Fruit fly (Drosophila melanogaster): ENCODE measurements around the gene Syn.

Gene Syn

DNA sequence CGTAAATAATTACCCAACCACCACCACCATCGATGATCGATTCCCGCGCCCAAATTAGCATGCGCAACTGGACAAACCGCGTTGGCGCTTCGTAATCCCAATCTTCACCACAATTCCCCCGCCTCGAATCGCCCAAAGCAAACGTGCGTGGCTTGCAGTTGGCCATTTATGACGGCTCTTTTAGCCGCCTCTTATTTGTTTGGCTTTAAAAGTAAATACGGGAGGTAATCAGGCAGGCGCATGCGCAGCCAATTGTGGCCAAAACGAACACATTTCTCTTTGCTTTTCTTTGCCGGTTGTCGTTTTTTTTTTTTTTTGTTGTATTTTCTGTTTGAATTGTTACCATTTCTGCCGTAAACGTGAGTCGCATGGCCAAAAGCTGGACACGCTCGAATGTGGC lies 39.9 kb upstream of the Syn start (continued):
- TF ChIP-seq odd (GFP tag; optimal IDR thresholded peaks at IDR 0.05) (no peak), CG5180 (GFP tag; optimal IDR thresholded peaks at IDR 0.05) (peak; percentile 20), CG12155 (GFP tag; optimal IDR thresholded peaks at IDR 0.05) (no peak), gce (GFP tag; IDR thresholded peaks at IDR 0.05) (peak; percentile 53; the same call in 1 of the 3 replicates), Vsx1 (GFP tag; optimal IDR thresholded peaks at IDR 0.05) (peak; percentile 44), CG14860 (GFP tag; IDR thresholded peaks at IDR 0.05; ENCODE audit: partially characterized antibody) (no peak), tup (GFP tag; optimal IDR thresholded peaks at IDR 0.05) (no peak), gsb (GFP tag; IDR thresholded peaks at IDR 0.05) (no peak), CG18764 (GFP tag; optimal IDR thresholded peaks at IDR 0.05) (no peak), CkIIα-i1 (GFP tag; IDR thresholded peaks at IDR 0.05) (no peak), D19A (tag; optimal IDR thresholded peaks at IDR 0.05) (no peak), Deaf1 (tag; optimal IDR thresholded peaks at IDR 0.05) (no peak), CG3838 (GFP tag; optimal IDR thresholded peaks at IDR 0.05) (no peak), CG12391 (tag; optimal IDR thresholded peaks at IDR 0.05) (no peak), vvl (GFP tag; IDR thresholded peaks at IDR 0.05) (peak; percentile 42; the same call in 1 of the 2 replicates), Myb (GFP tag; optimal IDR thresholded peaks at IDR 0.05) (no peak), sima (GFP tag; optimal IDR thresholded peaks at IDR 0.05) (no peak), zfh1 (GFP tag; IDR thresholded peaks at IDR 0.05) (no peak), Xrp1 (GFP tag; IDR thresholded peaks at IDR 0.05) (peak; percentile 49), Kr (GFP tag; optimal IDR thresholded peaks at IDR 0.05) (no peak), Atf3 (GFP tag; optimal IDR thresholded peaks at IDR 0.05) (no peak), cad (GFP tag; optimal IDR thresholded peaks at IDR 0.05) (no peak), CG30403 (GFP tag; optimal IDR thresholded peaks at IDR 0.05) (no peak), CG11398 (GFP tag; optimal IDR thresholded peaks at IDR 0.05) (no peak), CG14965 (GFP tag; optimal IDR thresholded peaks at IDR 0.05; ENCODE audit: borderline replicate concordance) (no peak), BtbVII (GFP tag; optimal IDR thresholded peaks at IDR 0.05) (no peak), CG2199 (GFP tag; IDR thresholded peaks at IDR 0.05) (no peak), CG5245 (GFP tag; optimal IDR thresholded peaks at IDR 0.05) (no peak), gfzf (GFP tag; optimal IDR thresholded peaks at IDR 0.05) (no peak), CG15269 (tag; optimal IDR thresholded peaks at IDR 0.05) (peak; percentile 30), Antp (GFP tag; optimal IDR thresholded peaks at IDR 0.05) (no peak), CrebB (tag; optimal IDR thresholded peaks at IDR 0.05) (no peak), Drgx (GFP tag; IDR thresholded peaks at IDR 0.05) (0 out of 2 replicates have a peak, but pooled peaks have one; percentile 7), CG14014 (GFP tag; IDR thresholded peaks at IDR 0.05) (no peak; the same call in 1 of the 2 replicates), bigmax (GFP tag; optimal IDR thresholded peaks at IDR 0.05) (no peak), CG12071 (GFP tag; optimal IDR thresholded peaks at IDR 0.05) (peak; percentile 6), rib (GFP tag; IDR thresholded peaks at IDR 0.05) (no peak), trem (tag; optimal IDR thresholded peaks at IDR 0.05) (no peak), CG15073 (GFP tag; optimal IDR thresholded peaks at IDR 0.05) (no peak), Mrtf (GFP tag; IDR thresholded peaks at IDR 0.05) (no peak), maf-S (GFP tag; optimal IDR thresholded peaks at IDR 0.05) (no peak), amos (GFP tag; IDR thresholded peaks at IDR 0.05; ENCODE audit: partially characterized antibody) (no peak), CG18262 (tag; optimal IDR thresholded peaks at IDR 0.05) (no peak), CG12659 (GFP tag; optimal IDR thresholded peaks at IDR 0.05) (no peak), YL-1 (GFP tag; optimal IDR thresholded peaks at IDR 0.05) (no peak), CG8359 (GFP tag; optimal IDR thresholded peaks at IDR 0.05; ENCODE audit: borderline replicate concordance) (no peak), wek (GFP tag; optimal IDR thresholded peaks at IDR 0.05) (peak; percentile 49), sr (GFP tag; IDR thresholded peaks at IDR 0.05) (0 out of 3 replicates have a peak, but pooled peaks have one; percentile 43), gt (GFP tag; IDR thresholded peaks at IDR 0.05) (no peak), row (GFP tag; IDR thresholded peaks at IDR 0.05) (no peak), Atf-2 (GFP tag; optimal IDR thresholded peaks at IDR 0.05) (no peak), PHDP (tag; optimal IDR thresholded peaks at IDR 0.05) (no peak)

Data from whole organism, embryonic.